Fruit fly (Drosophila melanogaster) whole organism, wandering third instar larva: ENCODE measurements around the gene Sec16.

Experiments used
- CG32264 ChIP-seq: fragments of 200-800 bp; sonication (Bioruptor generic); optimal IDR thresholded peaks from 2 replicates; lab custom pipeline; 2016; ENCODE audit warnings: missing biosample characterization, missing genetic modification characterization
- Dfd ChIP-seq: fragments of >200 bp; optimal IDR thresholded peaks from 2 replicates; lab custom pipeline; 2017; ENCODE audit warnings: missing biosample characterization, missing genetic modification characterization
- Dif ChIP-seq: fragments of 200-275, 200-300 bp; sonication (Bioruptor generic); optimal IDR thresholded peaks from 2 replicates; lab custom pipeline; 2018; ENCODE audit warnings: missing biosample characterization, missing genetic modification characterization; ENCODE audit not compliant: partially characterized antibody
- HLH106 ChIP-seq: fragments of 200-800 bp; optimal IDR thresholded peaks from 3 replicates; lab custom pipeline; 2019; ENCODE audit warnings: missing biosample characterization, mild to moderate bottlenecking, missing genetic modification characterization, moderate library complexity
- Myc ChIP-seq: fragments of >200 bp; optimal IDR thresholded peaks from 2 replicates; lab custom pipeline; 2017
- OdsH ChIP-seq: fragments of 200-800 bp; sonication (Bioruptor generic); optimal IDR thresholded peaks from 2 replicates; lab custom pipeline; 2016; ENCODE audit warnings: missing biosample characterization, mild to moderate bottlenecking, missing genetic modification characterization
- brk ChIP-seq: fragments of 200-800 bp; sonication (Bioruptor generic); optimal IDR thresholded peaks from 2 replicates; lab custom pipeline; 2016; ENCODE audit warnings: missing biosample characterization, mild to moderate bottlenecking, missing genetic modification characterization
- dl ChIP-seq, 2 experiments: fragments of 175-275, 200-275 bp in 1 of 2; fragments of 200-275 bp in 1 of 2; sonication (Bioruptor generic); optimal IDR thresholded peaks; lab custom pipeline; 2018; ENCODE audit warnings: mild to moderate bottlenecking in 2 of 2, missing biosample characterization in 2 of 2, missing genetic modification characterization in 2 of 2, moderate library complexity in 2 of 2; ENCODE audit not compliant: partially characterized antibody in 2 of 2, insufficient read depth in 1 of 2
- fru ChIP-seq: fragments of 200-800 bp; sonication (Bioruptor generic); optimal IDR thresholded peaks from 3 replicates; lab custom pipeline; 2016; ENCODE audit warnings: missing biosample characterization, mild to moderate bottlenecking, missing genetic modification characterization
- lola ChIP-seq: fragments of >200 bp; optimal IDR thresholded peaks from 2 replicates; lab custom pipeline; 2017; ENCODE audit warnings: missing biosample characterization, missing genetic modification characterization
- pan ChIP-seq: fragments of >200 bp; optimal IDR thresholded peaks from 2 replicates; lab custom pipeline; 2017
- psq ChIP-seq: fragments of 200-800 bp; sonication (Bioruptor generic); optimal IDR thresholded peaks from 3 replicates; lab custom pipeline; 2017; ENCODE audit warnings: missing biosample characterization, mild to moderate bottlenecking, missing genetic modification characterization, moderate library complexity
- rgr ChIP-seq: fragments of 200-800 bp; sonication (Bioruptor generic); optimal IDR thresholded peaks from 3 replicates; lab custom pipeline; 2016; ENCODE audit warnings: missing biosample characterization, mild to moderate bottlenecking, missing genetic modification characterization
- sv ChIP-seq: fragments of 200-800 bp; sonication (Bioruptor generic); optimal IDR thresholded peaks from 3 replicates; lab custom pipeline; 2016; ENCODE audit warnings: missing biosample characterization, missing genetic modification characterization

DNA sequence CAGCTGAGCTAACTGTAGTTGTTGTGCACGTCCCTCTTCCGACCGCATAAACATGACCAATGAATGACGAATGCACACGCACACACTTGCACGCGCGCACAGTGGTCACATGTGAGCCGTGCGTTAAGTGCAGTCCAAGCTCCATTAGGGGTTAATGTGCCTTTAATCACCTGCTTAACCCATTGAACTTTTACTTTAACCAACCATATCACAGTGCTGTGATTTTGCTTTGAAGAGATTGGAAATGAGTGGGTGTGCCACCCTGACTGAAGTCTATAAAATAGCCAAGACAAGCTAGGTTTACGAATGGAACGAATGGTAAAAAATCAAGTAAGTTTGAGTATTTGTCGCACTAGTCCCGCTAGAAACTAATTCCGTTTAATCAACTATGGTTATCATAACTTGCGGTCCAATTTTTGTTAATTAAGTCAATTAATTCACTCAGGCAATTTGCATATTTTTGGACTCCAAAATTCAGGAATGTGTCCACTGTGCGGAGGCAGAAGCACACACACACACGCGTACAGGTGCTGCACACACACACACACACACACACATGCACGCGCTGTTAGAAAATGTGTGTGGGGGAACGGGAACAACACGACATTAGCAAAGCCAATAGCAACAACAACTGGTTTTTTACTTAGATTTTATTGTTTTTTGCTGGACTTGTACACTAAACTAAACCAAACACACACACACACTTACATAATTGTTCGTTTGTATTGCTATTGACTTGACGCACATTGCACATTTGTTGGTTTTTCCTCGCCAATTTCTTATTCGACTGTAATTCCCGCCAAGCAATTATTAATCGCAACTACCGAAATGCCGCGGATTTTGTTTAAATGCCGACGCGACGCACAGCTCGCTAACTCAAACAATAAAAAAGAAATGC lies 4.4 kb upstream of the Sec16 start:
- TF ChIP-seq Myc (lab: Kevin White, UChicago): no peak
- no peak for TF ChIP-seq brk (GFP tag; lab: Kevin White, UChicago)
- no peak for TF ChIP-seq lola (GFP tag; lab: Kevin White, UChicago)
- TF ChIP-seq dl (GFP tag; optimal IDR thresholded peaks at IDR 0.05; lab: Kevin White, UChicago; ENCODE audit: insufficient read depth in 1 of 2, partially characterized antibody in 2 of 2): no peak
- TF ChIP-seq fru (GFP tag; lab: Kevin White, UChicago): peak; percentile 77
- TF ChIP-seq Dfd (GFP tag; lab: Kevin White, UChicago): no peak
- TF ChIP-seq pan (lab: Kevin White, UChicago): no peak
- TF ChIP-seq CG32264 (GFP tag; lab: Kevin White, UChicago): no peak
- TF ChIP-seq psq (GFP tag; lab: Kevin White, UChicago): peak; percentile 64
- TF ChIP-seq sv (GFP tag; lab: Kevin White, UChicago): no peak
- TF ChIP-seq HLH106 (tag; lab: Kevin White, UChicago): peak; percentile 60
- no peak for TF ChIP-seq Dif
- TF ChIP-seq OdsH (GFP tag; lab: Kevin White, UChicago): peak; percentile 60
- peak; percentile 47 for TF ChIP-seq rgr (GFP tag; lab: Kevin White, UChicago)
